Fruit fly (Drosophila melanogaster): Measurements from ENCODE around the gene Gnmt.

The Gnmt gene

dm6 chr3R:12646926-12647325 lies 27.5 kb upstream of the Gnmt start:
- TF ChIP-seq CG17801 (GFP tag; optimal IDR thresholded peaks at IDR 0.05; ENCODE audit: partially characterized antibody): no peak

dm6 chr3R:12647348-12647747 lies 27.1 kb upstream of the Gnmt start:
- no peak for TF ChIP-seq CG17801 (GFP tag; optimal IDR thresholded peaks at IDR 0.05; ENCODE audit: partially characterized antibody)

- no peak for TF ChIP-seq CG17801 (GFP tag; optimal IDR thresholded peaks at IDR 0.05; ENCODE audit: partially characterized antibody)
These were observed 26.5 kb upstream of the Gnmt start, which contains the start of gene Dtg for dm6 chr3R:12647954-12648353. Gene Dtg, plus strand, starts transcription at chr3R:12648058.

dm6 chr3R:12649099-12650029 lies 25.0 kb upstream of the Gnmt start:
- TF ChIP-seq CG17801 (GFP tag; optimal IDR thresholded peaks at IDR 0.05; ENCODE audit: partially characterized antibody): no peak

dm6 chr3R:12650537-12650936 lies 23.9 kb upstream of the Gnmt start:
- TF ChIP-seq CG17801 (GFP tag; optimal IDR thresholded peaks at IDR 0.05; ENCODE audit: partially characterized antibody): no peak

- TF ChIP-seq CG17801 (GFP tag; optimal IDR thresholded peaks at IDR 0.05; ENCODE audit: partially characterized antibody): no peak
These were observed 21.7 kb upstream of the Gnmt start for dm6 chr3R:12652736-12653135.

dm6 chr3R:12653511-12654252 lies 20.7 kb upstream of the Gnmt start:
- TF ChIP-seq CG17801 (GFP tag; optimal IDR thresholded peaks at IDR 0.05; ENCODE audit: partially characterized antibody): no peak

- no peak for TF ChIP-seq CG17801 (GFP tag; optimal IDR thresholded peaks at IDR 0.05; ENCODE audit: partially characterized antibody)
These were observed 20.2 kb upstream of the Gnmt start, which contains the start of gene CG6225 for dm6 chr3R:12654253-12654623. Gene CG6225, plus strand, starts transcription at chr3R:12654577.

- TF ChIP-seq CG17801 (GFP tag; optimal IDR thresholded peaks at IDR 0.05; ENCODE audit: partially characterized antibody): no peak
These were observed 17.4 kb upstream of the Gnmt start for dm6 chr3R:12656946-12657566.

dm6 chr3R:12662531-12662930 lies 11.9 kb upstream of the Gnmt start, which contains the start of gene CG14395:
Gene CG14395, plus strand, starts transcription at chr3R:12662831.
- TF ChIP-seq CG17801 (GFP tag; optimal IDR thresholded peaks at IDR 0.05; ENCODE audit: partially characterized antibody): no peak

dm6 chr3R:12666206-12666834 lies 8.1 kb upstream of the Gnmt start:
- TF ChIP-seq CG17801 (GFP tag; optimal IDR thresholded peaks at IDR 0.05; ENCODE audit: partially characterized antibody): no peak

dm6 chr3R:12676160-12676559 lies 1.8 kb downstream of the Gnmt start, which contains the start of gene CG43630:
Gene CG43630, minus strand, starts transcription at chr3R:12676260.
- TF ChIP-seq CG17801 (GFP tag; optimal IDR thresholded peaks at IDR 0.05; ENCODE audit: partially characterized antibody): no peak

- no peak for TF ChIP-seq CG17801 (GFP tag; optimal IDR thresholded peaks at IDR 0.05; ENCODE audit: partially characterized antibody)
These were observed 4.4 kb downstream of the Gnmt start, which contains the start of gene mbo for dm6 chr3R:12678850-12679249. Gene mbo, minus strand, starts transcription at chr3R:12679052.

dm6 chr3R:12681275-12681674 lies 6.9 kb downstream of the Gnmt start, which contains the start of gene Cyp313a4:
Gene Cyp313a4, minus strand, starts transcription at chr3R:12681375.
- no peak for TF ChIP-seq CG17801 (GFP tag; optimal IDR thresholded peaks at IDR 0.05; ENCODE audit: partially characterized antibody)

- no peak for TF ChIP-seq CG17801 (GFP tag; optimal IDR thresholded peaks at IDR 0.05; ENCODE audit: partially characterized antibody)
These were observed 10.9 kb downstream of the Gnmt start for dm6 chr3R:12685290-12685689.
